Worm (Caenorhabditis elegans) whole organism, early embryonic: Measurements from ENCODE around the gene fbxb-117.

Experiments
- aly-1 ChIP-seq: sonication (generic microtip); optimal IDR thresholded peaks from 2 replicates; lab custom pipeline; 2016; ENCODE audit warnings: missing genetic modification characterization, missing compliant biosample characterization
- ama-1 ChIP-seq: fragments of 150-350 bp; optimal IDR thresholded peaks from 2 replicates; lab custom pipeline; 2014
- ceh-13 ChIP-seq: fragments of 200-800 bp; sonication (Bioruptor generic); optimal IDR thresholded peaks from 2 replicates; lab custom pipeline; 2018; ENCODE audit warnings: mild to moderate bottlenecking, missing genetic modification characterization, missing compliant biosample characterization
- hnd-1 ChIP-seq: sonication (generic microtip); optimal IDR thresholded peaks from 2 replicates; lab custom pipeline; 2016; ENCODE audit warnings: missing genetic modification characterization, missing compliant biosample characterization
- scrt-1 ChIP-seq: fragments of 200-800 bp; sonication (Bioruptor generic); IDR thresholded peaks from 2 replicates; pipeline ENCODE4 v1.3.6; 2022; ENCODE audit warnings: missing genetic modification characterization, missing compliant biosample characterization

DNA sequence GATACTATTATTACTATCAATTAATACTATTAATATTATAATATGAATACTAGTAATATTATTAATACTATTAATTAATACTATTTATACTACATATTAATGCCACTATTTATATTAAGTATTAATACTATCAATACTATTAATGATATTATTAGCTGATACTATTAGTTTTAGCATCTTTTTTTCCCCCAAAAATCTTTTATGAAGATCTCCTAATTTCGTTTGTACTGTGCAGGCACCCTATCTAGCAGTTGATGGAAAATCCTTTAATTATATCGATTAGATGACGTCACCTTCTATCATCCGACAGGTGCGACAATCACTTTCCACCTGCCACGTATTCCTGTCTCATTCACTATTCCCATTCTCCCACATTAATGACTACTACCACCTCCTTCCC, 46.8 kb downstream of the fbxb-117 start, which contains the start of gene fbxb-65:
- no peak for TF ChIP-seq ama-1
- no peak for TF ChIP-seq ceh-13
- no peak for TF ChIP-seq scrt-1 (GFP tag; lab: Robert Waterston, UW)
- no peak for TF ChIP-seq hnd-1
- TF ChIP-seq aly-1 (tag; lab: Kevin White, UChicago) = no peak
